Fruit fly (Drosophila melanogaster) whole organism, pupa: ENCODE results near the gene CG31347.

Experiments
- CG10348 ChIP-seq: fragments of 200-800 bp; sonication (Bioruptor generic); IDR thresholded peaks from 2 replicates; pipeline ENCODE4 v1.3.6; 2022; ENCODE audit warnings: missing biosample characterization, missing genetic modification characterization
- CG12605 ChIP-seq: fragments of 200-800 bp; sonication (Bioruptor generic); IDR thresholded peaks from 2 replicates; pipeline ENCODE4 v1.3.6; 2022; ENCODE audit warnings: missing biosample characterization, missing genetic modification characterization
- CG13204 ChIP-seq: fragments of 200-800 bp; sonication (Bioruptor generic); optimal IDR thresholded peaks from 2 replicates; lab custom pipeline; 2018; ENCODE audit warnings: missing biosample characterization, mild to moderate bottlenecking, missing genetic modification characterization, moderate library complexity
- CG14655 ChIP-seq: fragments of 200-800 bp; sonication (Bioruptor generic); optimal IDR thresholded peaks from 3 replicates; lab custom pipeline; 2017; ENCODE audit warnings: mild to moderate bottlenecking, missing biosample characterization, missing genetic modification reagents, missing genetic modification characterization
- CG15710 ChIP-seq: fragments of 200-800 bp; sonication (Bioruptor generic); optimal IDR thresholded peaks from 2 replicates; lab custom pipeline; 2018; ENCODE audit warnings: missing biosample characterization, mild to moderate bottlenecking, missing genetic modification characterization, moderate library complexity
- CG17806 ChIP-seq: fragments of 200-800 bp; sonication (Bioruptor generic); optimal IDR thresholded peaks from 2 replicates; lab custom pipeline; 2018; ENCODE audit warnings: missing biosample characterization, mild to moderate bottlenecking, missing genetic modification characterization, moderate library complexity
- CG32121 ChIP-seq: fragments of 200-800 bp; sonication (Bioruptor generic); IDR thresholded peaks from 2 replicates; pipeline ENCODE4 v1.3.6; 2022; ENCODE audit warnings: missing biosample characterization, missing genetic modification characterization
- CG34367 ChIP-seq: fragments of 200-800 bp; sonication (Bioruptor generic); optimal IDR thresholded peaks from 2 replicates; lab custom pipeline; 2018; ENCODE audit warnings: missing biosample characterization, mild to moderate bottlenecking, missing genetic modification characterization
- CG4496 ChIP-seq: fragments of 200-800 bp; sonication (Bioruptor generic); IDR thresholded peaks from 3 replicates; pipeline ENCODE4 v1.3.6; 2022; ENCODE audit warnings: missing biosample characterization, missing genetic modification characterization
- CG8159 ChIP-seq: fragments of 200-800 bp; sonication (Bioruptor generic); optimal IDR thresholded peaks from 3 replicates; lab custom pipeline; 2018; ENCODE audit warnings: missing biosample characterization, mild to moderate bottlenecking, missing genetic modification characterization, moderate library complexity
- CG8301 ChIP-seq: fragments of 200-800 bp; sonication (Bioruptor generic); optimal IDR thresholded peaks from 2 replicates; lab custom pipeline; 2018; ENCODE audit warnings: missing biosample characterization, mild to moderate bottlenecking, missing genetic modification characterization
- CG9948 ChIP-seq: fragments of 200-800 bp; sonication (Bioruptor generic); optimal IDR thresholded peaks from 2 replicates; lab custom pipeline; 2018; ENCODE audit warnings: missing biosample characterization, mild to moderate bottlenecking, missing genetic modification characterization, moderate library complexity
- D1 ChIP-seq: fragments of 200-800 bp; sonication (Bioruptor generic); optimal IDR thresholded peaks from 2 replicates; lab custom pipeline; 2018; ENCODE audit warnings: missing biosample characterization, mild to moderate bottlenecking, missing genetic modification characterization, moderate library complexity
- EcR ChIP-seq: fragments of 200-800 bp; sonication (Bioruptor generic); optimal IDR thresholded peaks from 3 replicates; lab custom pipeline; 2019; ENCODE audit warnings: missing biosample characterization, missing genetic modification characterization, mild to moderate bottlenecking, moderate library complexity, missing genetic modification reagents
- Ets98B ChIP-seq: fragments of 200-800 bp; sonication (Bioruptor generic); IDR thresholded peaks from 2 replicates; pipeline ENCODE4 v1.3.6; 2022; ENCODE audit warnings: missing biosample characterization, missing genetic modification characterization
- Pif1A ChIP-seq: fragments of 200-800 bp; sonication (Bioruptor generic); optimal IDR thresholded peaks from 3 replicates; lab custom pipeline; 2016; ENCODE audit warnings: missing biosample characterization, missing genetic modification characterization
- Pif1B ChIP-seq: fragments of 200-800 bp; sonication (Bioruptor generic); optimal IDR thresholded peaks from 3 replicates; lab custom pipeline; 2016; ENCODE audit warnings: missing biosample characterization, missing genetic modification characterization
- Snoo ChIP-seq: fragments of 200-800 bp; sonication (Bioruptor generic); optimal IDR thresholded peaks from 3 replicates; lab custom pipeline; 2017; ENCODE audit warnings: missing biosample characterization, mild to moderate bottlenecking, missing genetic modification characterization, inconsistent platforms
- fd96Ca ChIP-seq: fragments of 200-800 bp; sonication (Bioruptor generic); IDR thresholded peaks from 3 replicates; pipeline ENCODE4 v1.3.6; 2022; ENCODE audit warnings: missing biosample characterization, missing genetic modification characterization
- gl ChIP-seq: fragments of 200-800 bp; sonication (Bioruptor generic); optimal IDR thresholded peaks from 2 replicates; lab custom pipeline; 2018; ENCODE audit warnings: missing biosample characterization, mild to moderate bottlenecking, missing genetic modification characterization
- rn ChIP-seq: fragments of 200-800 bp; sonication (Bioruptor generic); IDR thresholded peaks from 2 replicates; pipeline ENCODE4 v1.3.6; 2022; ENCODE audit warnings: missing biosample characterization, missing genetic modification characterization

The CG31347 gene

DNA sequence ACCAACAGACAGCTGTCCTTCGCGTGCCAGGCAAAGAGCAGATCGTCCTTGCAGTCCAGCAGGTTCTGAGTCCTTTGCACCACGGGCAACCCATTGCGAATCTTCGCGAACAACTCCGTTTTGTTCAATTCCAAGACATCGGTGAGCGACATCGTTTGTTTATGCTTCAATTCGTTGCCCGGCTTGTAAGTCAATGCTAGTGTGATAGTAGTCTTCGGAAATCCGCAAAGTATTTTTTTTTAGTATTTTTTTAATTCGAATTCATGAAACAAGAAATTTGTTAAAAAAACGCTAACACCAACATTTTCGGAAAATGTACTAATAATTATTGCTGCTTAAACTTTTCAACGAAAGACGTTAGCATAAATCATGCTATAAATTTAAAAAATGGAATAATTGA lies 13.5 kb downstream of the CG31347 start, which contains the start of gene mbo:
Gene mbo (minus strand): TSS at position 203 of the 400 bp plus-strand sequence.
- no peak for TF ChIP-seq CG15710 (tag; lab: Kevin White, UChicago)
- TF ChIP-seq gl (tag; lab: Kevin White, UChicago): no peak
- no peak for TF ChIP-seq CG8159
- no peak for TF ChIP-seq CG32121 (GFP tag; lab: Robert Waterston, UW)
- TF ChIP-seq CG4496 (GFP tag; lab: Robert Waterston, UW): no peak
- no peak for TF ChIP-seq CG17806 (tag; lab: Kevin White, UChicago)
- TF ChIP-seq rn: no peak
- no peak for TF ChIP-seq EcR (GFP tag; lab: Kevin White, UChicago)
- no peak for TF ChIP-seq Pif1A

DNA sequence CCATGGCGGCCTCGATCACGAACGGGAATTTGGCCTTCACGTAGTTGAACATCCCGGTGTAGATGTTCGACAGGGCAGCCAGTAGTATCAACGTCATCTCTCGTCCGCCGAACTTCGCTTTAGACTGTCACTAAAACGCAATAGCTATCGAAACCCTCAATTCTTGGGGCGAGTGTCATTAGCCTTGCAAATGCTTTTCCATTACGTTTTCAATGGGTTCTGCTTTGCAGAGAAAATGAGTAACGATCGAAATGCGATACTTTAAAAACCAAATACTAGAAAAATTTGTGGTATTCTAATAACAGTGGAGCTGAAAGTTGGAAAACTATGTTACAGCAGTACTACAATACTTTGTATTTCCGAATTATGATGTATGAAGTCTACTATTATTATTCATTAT lies 16.2 kb downstream of the CG31347 start, which contains the start of gene CG43630:
Gene CG43630 (minus strand): TSS at position 101 of the 400 bp plus-strand sequence.
- no peak for TF ChIP-seq CG14655 (GFP tag; lab: Kevin White, UChicago)
- TF ChIP-seq CG4496 (GFP tag; lab: Robert Waterston, UW): no peak
- no peak for TF ChIP-seq CG17806 (tag; lab: Kevin White, UChicago)
- TF ChIP-seq CG10348 (GFP tag; lab: Robert Waterston, UW): no peak
- TF ChIP-seq Pif1B (GFP tag; lab: Kevin White, UChicago): no peak
- TF ChIP-seq Pif1A: no peak
- no peak for TF ChIP-seq CG32121 (GFP tag; lab: Robert Waterston, UW)
- TF ChIP-seq CG8159: no peak
- no peak for TF ChIP-seq CG9948 (tag; lab: Kevin White, UChicago)
- TF ChIP-seq gl (tag; lab: Kevin White, UChicago): no peak
- no peak for TF ChIP-seq CG12605 (GFP tag; lab: Robert Waterston, UW)
- no peak for TF ChIP-seq CG15710 (tag; lab: Kevin White, UChicago)
- TF ChIP-seq Ets98B: no peak
- no peak for TF ChIP-seq CG8301 (tag; lab: Kevin White, UChicago)
- no peak for TF ChIP-seq rn
- TF ChIP-seq D1 (tag; lab: Kevin White, UChicago): no peak

DNA sequence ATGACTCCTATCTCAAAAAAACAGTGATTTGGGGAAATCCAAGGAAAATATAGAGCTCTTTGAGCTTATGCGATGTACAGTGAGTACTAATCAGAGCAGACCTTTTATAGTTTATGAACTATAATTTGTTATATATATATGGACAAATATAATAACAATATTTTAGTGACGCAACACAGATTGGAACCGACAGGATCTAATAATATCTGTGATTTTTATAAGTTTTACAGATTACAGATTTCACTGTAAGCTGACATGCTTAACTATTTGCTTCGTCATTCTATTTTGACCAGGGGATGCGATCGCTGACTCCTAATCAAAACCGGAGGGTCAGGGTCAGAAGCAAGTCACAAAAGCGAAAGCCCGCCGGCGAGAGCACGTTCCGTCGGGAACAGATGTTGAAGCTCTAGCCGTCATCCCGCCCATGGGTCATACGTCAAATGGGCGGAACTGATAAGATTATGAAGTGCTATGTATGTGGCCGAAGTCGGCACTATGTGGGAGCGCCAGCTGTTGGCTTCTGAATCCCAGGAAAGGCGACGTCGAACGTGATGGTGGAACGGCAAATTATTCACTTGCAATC lies 18.3 kb downstream of the CG31347 start, which contains the start of gene Gnmt:
Gene Gnmt (plus strand): TSS at position 568 of the 583 bp plus-strand sequence.
- TF ChIP-seq Pif1A: no peak
- TF ChIP-seq CG15710 (tag; lab: Kevin White, UChicago): no peak
- no peak for TF ChIP-seq CG34367
- TF ChIP-seq CG14655 (GFP tag; lab: Kevin White, UChicago): no peak
- no peak for TF ChIP-seq CG4496 (GFP tag; lab: Robert Waterston, UW)
- no peak for TF ChIP-seq Pif1B (GFP tag; lab: Kevin White, UChicago)
- no peak for TF ChIP-seq Ets98B
- TF ChIP-seq CG10348 (GFP tag; lab: Robert Waterston, UW): no peak
- TF ChIP-seq CG9948 (tag; lab: Kevin White, UChicago): no peak
- no peak for TF ChIP-seq D1 (tag; lab: Kevin White, UChicago)
- no peak for TF ChIP-seq CG12605 (GFP tag; lab: Robert Waterston, UW)
- no peak for TF ChIP-seq Snoo (tag; lab: Kevin White, UChicago)
- TF ChIP-seq EcR (GFP tag; lab: Kevin White, UChicago): no peak
- TF ChIP-seq rn: no peak
- TF ChIP-seq fd96Ca (GFP tag; lab: Robert Waterston, UW): no peak

DNA sequence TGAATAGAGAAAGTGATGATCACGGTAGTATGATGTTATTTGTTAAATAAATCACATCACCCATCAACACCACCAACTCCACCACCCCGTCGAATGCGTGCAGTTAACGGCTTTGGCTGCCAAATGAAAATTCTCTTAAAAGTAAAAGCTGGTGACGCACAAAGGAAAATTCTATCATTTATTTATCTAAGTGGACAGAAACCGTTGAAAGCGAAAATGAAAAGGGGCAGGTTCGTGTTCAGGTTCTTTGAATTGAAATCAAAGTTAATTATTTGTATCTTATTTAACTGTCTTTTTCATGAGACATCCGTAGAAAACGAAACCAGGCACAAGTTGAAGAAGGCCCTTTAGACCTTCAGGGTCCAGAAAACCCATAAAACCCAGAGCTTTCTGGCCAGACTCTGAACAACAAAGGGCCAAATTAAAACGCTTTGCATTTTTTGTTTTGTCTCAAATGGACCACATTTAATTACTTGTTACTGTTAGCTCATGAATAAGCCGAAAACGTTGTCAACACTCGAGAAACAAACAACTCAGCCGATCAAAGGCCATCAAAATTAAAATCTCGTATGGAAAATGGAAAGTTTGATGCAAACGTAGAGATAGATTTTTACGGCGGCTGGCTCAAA lies 26.1 kb downstream of the CG31347 start:
- TF ChIP-seq CG10348 (GFP tag; lab: Robert Waterston, UW) (no peak), CG13204 (GFP tag; lab: Kevin White, UChicago) (no peak), CG34367 (no peak), CG4496 (GFP tag; lab: Robert Waterston, UW) (no peak), CG32121 (GFP tag; lab: Robert Waterston, UW) (no peak), D1 (tag; lab: Kevin White, UChicago) (no peak), Ets98B (no peak), CG14655 (GFP tag; lab: Kevin White, UChicago) (no peak), Pif1B (GFP tag; lab: Kevin White, UChicago) (no peak), CG8159 (no peak), CG17806 (tag; lab: Kevin White, UChicago) (no peak)

DNA sequence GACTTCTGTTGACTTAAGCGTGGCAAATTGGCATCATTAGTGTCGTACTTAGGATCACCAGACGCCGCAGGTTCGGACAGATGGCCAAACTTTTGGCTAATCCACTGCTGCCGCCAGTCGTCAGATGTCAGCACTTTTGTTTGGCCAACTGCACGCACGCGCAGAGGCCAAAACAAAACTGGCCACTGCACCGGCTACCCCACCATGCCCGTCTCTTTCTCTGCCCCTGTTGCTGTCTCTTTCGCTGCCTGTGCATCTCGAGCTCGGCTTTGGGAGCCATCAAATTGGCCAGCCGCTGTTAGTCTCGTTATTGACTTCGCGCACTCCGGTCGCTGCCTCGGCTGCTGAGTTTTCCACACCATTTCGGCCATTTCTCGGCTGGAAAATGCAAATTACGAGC lies 29.9 kb downstream of the CG31347 start, which contains the start of gene CG14395:
Gene CG14395 (plus strand): TSS at position 301 of the 400 bp plus-strand sequence.
- TF ChIP-seq CG8301 (tag; lab: Kevin White, UChicago): no peak
- peak; percentile 72; the same call in 2 of the 3 replicates for TF ChIP-seq CG4496 (GFP tag; lab: Robert Waterston, UW)
- no peak for TF ChIP-seq CG32121 (GFP tag; lab: Robert Waterston, UW)
- 0 out of 2 replicates have a peak, but pooled peaks have one; percentile 17 for TF ChIP-seq Ets98B
- TF ChIP-seq Pif1A: no peak
- TF ChIP-seq rn: no peak
- TF ChIP-seq, all 21 proteins: peak for 2

DNA sequence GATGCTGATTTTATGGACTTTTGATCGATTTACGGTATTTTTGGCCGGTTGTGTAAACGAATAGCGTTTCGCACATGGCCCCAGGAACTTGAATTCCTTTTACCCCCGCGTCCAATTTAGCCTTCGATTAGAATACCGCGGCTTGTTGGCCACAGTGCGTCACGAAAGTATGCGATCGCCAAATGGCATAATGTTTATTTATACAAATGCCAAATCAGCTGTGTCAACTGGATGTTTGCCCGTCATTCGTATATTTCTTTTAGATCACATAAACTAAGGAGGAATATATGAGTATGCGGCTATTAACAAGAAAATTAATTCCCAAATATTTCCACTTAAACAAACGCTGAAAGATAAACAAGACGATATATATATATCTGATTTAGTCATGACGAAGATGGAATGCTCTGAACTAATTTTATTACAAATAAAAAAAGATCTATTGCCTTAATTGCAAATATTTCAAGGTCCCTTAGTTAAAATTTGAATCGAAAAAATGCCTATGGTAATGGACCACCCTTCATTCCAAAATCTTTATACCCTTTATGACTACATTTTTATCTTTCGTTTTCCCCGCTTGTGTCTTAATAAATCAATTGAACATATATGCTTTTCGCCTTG lies 35.3 kb downstream of the CG31347 start:
- TF ChIP-seq CG14655 (GFP tag; lab: Kevin White, UChicago) (no peak), CG17806 (tag; lab: Kevin White, UChicago) (no peak), CG9948 (tag; lab: Kevin White, UChicago) (no peak), CG15710 (tag; lab: Kevin White, UChicago) (no peak), CG10348 (GFP tag; lab: Robert Waterston, UW) (no peak), Ets98B (no peak), CG4496 (GFP tag; lab: Robert Waterston, UW) (no peak), Snoo (tag; lab: Kevin White, UChicago) (no peak), CG32121 (GFP tag; lab: Robert Waterston, UW) (no peak), fd96Ca (GFP tag; lab: Robert Waterston, UW) (no peak), D1 (tag; lab: Kevin White, UChicago) (no peak)
